Fruit fly (Drosophila melanogaster): ENCODE results near the gene CG31244.

dm6 chr3R:19362879-19363278 lies 35.5 kb downstream of the CG31244 start:
- TF ChIP-seq Snoo (tag; optimal IDR thresholded peaks at IDR 0.05) = peak; percentile 6
- no peak for TF ChIP-seq Ets98B (GFP tag; IDR thresholded peaks at IDR 0.05)
- no peak for TF ChIP-seq EcR (GFP tag; optimal IDR thresholded peaks at IDR 0.05)
- no peak for TF ChIP-seq CG12605 (GFP tag; IDR thresholded peaks at IDR 0.05)
- no peak for TF ChIP-seq CG14655 (GFP tag; optimal IDR thresholded peaks at IDR 0.05)
- TF ChIP-seq CG8301 (tag; optimal IDR thresholded peaks at IDR 0.05) = no peak
- TF ChIP-seq rn (GFP tag; IDR thresholded peaks at IDR 0.05) = no peak
- TF ChIP-seq CG4496 (GFP tag; IDR thresholded peaks at IDR 0.05) = no peak
- no peak for TF ChIP-seq CG34367 (tag; optimal IDR thresholded peaks at IDR 0.05)
- no peak for TF ChIP-seq D1 (tag; optimal IDR thresholded peaks at IDR 0.05)
- TF ChIP-seq CG10348 (GFP tag; IDR thresholded peaks at IDR 0.05) = no peak
